Worm (Caenorhabditis elegans): ENCODE data around the gene spig-4.

Gene spig-4

DNA sequence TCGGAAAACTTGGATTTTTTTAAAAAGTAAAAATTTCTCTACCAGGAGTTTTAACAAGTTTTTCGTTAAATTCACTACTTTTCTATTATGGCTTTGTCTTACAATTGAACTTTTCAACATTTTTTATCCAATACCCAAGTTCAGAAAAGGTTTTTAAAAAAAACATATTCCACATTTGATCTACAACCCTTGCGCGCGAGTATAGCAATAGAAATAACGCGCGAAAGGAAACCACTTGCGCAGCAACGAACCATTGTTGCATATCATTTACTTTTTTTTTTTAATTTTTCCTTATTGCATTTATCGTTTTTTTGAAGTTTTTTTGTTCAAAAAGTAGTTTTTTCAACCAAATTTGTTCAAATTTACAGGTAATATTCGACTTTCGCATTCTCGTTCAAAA, 20.9 kb downstream of the spig-4 start, which contains the start of gene F40G12.11:
Gene F40G12.11, plus strand, starts transcription at position 369 of the 400 bp plus-strand sequence.
- TF ChIP-seq nhr-11 (tag; optimal IDR thresholded peaks at IDR 0.05), result no peak
- no peak for TF ChIP-seq unc-39 (tag; optimal IDR thresholded peaks at IDR 0.05)
- no peak for TF ChIP-seq nhr-77 (tag; optimal IDR thresholded peaks at IDR 0.05)
- TF ChIP-seq lin-15B (tag; optimal IDR thresholded peaks at IDR 0.05), result no peak
- no peak for TF ChIP-seq jun-1 (tag; optimal IDR thresholded peaks at IDR 0.05)
- no peak for TF ChIP-seq R02D3.7 (tag; optimal IDR thresholded peaks at IDR 0.05)
- TF ChIP-seq nfya-1 (tag; optimal IDR thresholded peaks at IDR 0.05; ENCODE audit: insufficient read depth), result no peak
- no peak for TF ChIP-seq ama-1 (optimal IDR thresholded peaks at IDR 0.05)
- no peak for TF ChIP-seq pha-4 (tag; optimal IDR thresholded peaks at IDR 0.05)
- no peak for TF ChIP-seq sea-2 (GFP tag; optimal IDR thresholded peaks at IDR 0.05)
- TF ChIP-seq daf-12 (tag; optimal IDR thresholded peaks at IDR 0.05), result no peak
- no peak for TF ChIP-seq zag-1 (tag; optimal IDR thresholded peaks at IDR 0.05)
- TF ChIP-seq fkh-10 (GFP tag; optimal IDR thresholded peaks at IDR 0.05), result no peak
- no peak for TF ChIP-seq ceh-16 (tag; optimal IDR thresholded peaks at IDR 0.05)
- TF ChIP-seq ZK546.5 (tag; optimal IDR thresholded peaks at IDR 0.05), result no peak

DNA sequence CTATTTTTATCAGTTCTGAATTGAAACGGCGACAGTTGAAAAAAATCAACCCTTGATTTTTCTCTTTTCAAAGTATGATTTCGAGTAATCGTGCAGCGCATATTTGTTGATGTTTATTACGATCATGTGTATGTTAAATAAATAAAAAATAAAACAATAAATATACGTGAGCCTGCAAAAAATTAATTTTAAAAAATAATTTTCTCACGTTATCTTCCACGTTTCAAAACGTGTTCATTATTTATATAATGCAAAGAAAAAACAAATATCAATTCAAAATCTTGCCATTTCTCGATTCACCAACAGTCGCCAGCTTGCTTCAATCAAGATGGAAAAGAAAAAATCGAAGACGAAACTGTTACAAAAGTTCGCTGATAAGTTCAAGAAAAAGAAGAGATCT, 23.4 kb downstream of the spig-4 start, which contains the start of gene F40G12.10:
Gene F40G12.10, plus strand, starts transcription at position 301 of the 400 bp plus-strand sequence.
- no peak for TF ChIP-seq fkh-10 (GFP tag; optimal IDR thresholded peaks at IDR 0.05)
- TF ChIP-seq fkh-2 (tag; optimal IDR thresholded peaks at IDR 0.05), result no peak
- no peak for TF ChIP-seq lsy-12 (tag; optimal IDR thresholded peaks at IDR 0.05)
- no peak for TF ChIP-seq jun-1 (tag; optimal IDR thresholded peaks at IDR 0.05)
- no peak for TF ChIP-seq unc-39 (tag; optimal IDR thresholded peaks at IDR 0.05)
- no peak for TF ChIP-seq unc-62 (GFP tag; optimal IDR thresholded peaks at IDR 0.05)
- TF ChIP-seq egl-27 (tag; optimal IDR thresholded peaks at IDR 0.05), result no peak
- no peak for TF ChIP-seq nhr-43 (tag; optimal IDR thresholded peaks at IDR 0.05; ENCODE audit: poor library complexity, severe bottlenecking)
- TF ChIP-seq skn-1 (tag; optimal IDR thresholded peaks at IDR 0.05), result no peak
- no peak for TF ChIP-seq fos-1 (tag; optimal IDR thresholded peaks at IDR 0.05)
- no peak for TF ChIP-seq nhr-76 (tag; optimal IDR thresholded peaks at IDR 0.05)
- no peak for TF ChIP-seq eor-1 (tag; optimal IDR thresholded peaks at IDR 0.05)
- no peak for TF ChIP-seq sea-2 (GFP tag; optimal IDR thresholded peaks at IDR 0.05)
- TF ChIP-seq pqm-1 (tag; optimal IDR thresholded peaks at IDR 0.05), result no peak
- TF ChIP-seq zag-1 (tag; optimal IDR thresholded peaks at IDR 0.05), result no peak
- TF ChIP-seq elt-2 (tag; optimal IDR thresholded peaks at IDR 0.05), result no peak
- TF ChIP-seq nfya-1 (tag; optimal IDR thresholded peaks at IDR 0.05; ENCODE audit: insufficient read depth), result no peak

DNA sequence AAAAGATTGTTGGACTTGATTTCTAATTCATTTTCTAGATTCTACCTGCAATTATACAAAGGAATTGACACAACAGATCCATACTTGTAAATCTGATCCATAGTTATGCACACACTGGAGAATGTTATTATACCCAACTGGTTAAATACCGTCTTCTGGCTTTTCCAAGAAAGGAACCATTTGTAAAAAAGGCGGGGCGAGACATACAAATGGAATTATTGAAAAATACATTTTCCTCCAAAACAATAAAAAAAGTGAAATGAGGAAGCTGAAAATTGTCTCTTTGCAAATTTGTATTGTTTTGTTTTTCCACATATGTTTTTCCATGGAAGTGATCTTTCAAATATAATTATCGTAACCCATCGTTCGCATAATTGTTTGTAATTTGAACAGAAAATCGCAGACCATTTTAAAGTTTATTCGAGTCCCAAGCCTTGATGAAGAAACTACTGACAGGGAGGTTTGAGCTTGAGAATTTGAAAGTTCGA, 24.4 kb downstream of the spig-4 start, which contains the start of the genes srt-74 and F40G12.9:
Gene srt-74, minus strand, starts transcription at position 101 of the 488 bp plus-strand sequence.
Gene F40G12.9, plus strand, starts transcription at position 438 of the 488 bp plus-strand sequence.
- TF ChIP-seq nhr-43 (tag; optimal IDR thresholded peaks at IDR 0.05; ENCODE audit: poor library complexity, severe bottlenecking) (no peak), ztf-4 (tag; optimal IDR thresholded peaks at IDR 0.05) (no peak), nfya-1 (tag; optimal IDR thresholded peaks at IDR 0.05; ENCODE audit: insufficient read depth) (no peak), lsy-12 (tag; optimal IDR thresholded peaks at IDR 0.05) (no peak), tbx-2 (tag; optimal IDR thresholded peaks at IDR 0.05) (no peak), ZK546.5 (tag; optimal IDR thresholded peaks at IDR 0.05) (no peak), sea-2 (GFP tag; optimal IDR thresholded peaks at IDR 0.05) (no peak), lin-15B (tag; optimal IDR thresholded peaks at IDR 0.05) (no peak), fkh-10 (GFP tag; optimal IDR thresholded peaks at IDR 0.05) (no peak), nhr-77 (tag; optimal IDR thresholded peaks at IDR 0.05) (no peak), ceh-28 (tag; optimal IDR thresholded peaks at IDR 0.05) (no peak), nhr-67 (tag; optimal IDR thresholded peaks at IDR 0.05) (no peak), egl-27 (tag; optimal IDR thresholded peaks at IDR 0.05) (no peak), eor-1 (tag; optimal IDR thresholded peaks at IDR 0.05) (no peak), unc-39 (tag; optimal IDR thresholded peaks at IDR 0.05) (no peak), fkh-2 (tag; optimal IDR thresholded peaks at IDR 0.05) (no peak), ztf-11 (tag; optimal IDR thresholded peaks at IDR 0.05) (no peak)

DNA sequence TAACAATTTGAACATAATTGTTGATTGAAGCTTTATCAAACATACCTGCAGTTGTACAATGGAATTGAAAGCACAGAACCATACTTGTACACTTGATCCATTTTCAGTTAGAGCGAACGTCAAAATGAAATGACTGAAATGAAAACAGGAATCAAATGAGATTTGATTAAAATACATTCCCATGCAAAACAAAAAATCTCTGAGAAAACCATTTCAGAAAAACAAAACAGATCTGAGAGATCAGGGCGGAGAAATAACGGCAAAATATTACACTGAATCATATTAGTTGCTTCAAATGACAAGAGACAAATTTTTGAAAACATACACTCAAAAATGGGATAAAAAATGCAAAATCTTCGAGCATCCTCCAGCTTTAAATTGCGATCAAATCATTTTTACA, 26.9 kb downstream of the spig-4 start, which contains the start of gene srt-33:
Gene srt-33, minus strand, starts transcription at position 101 of the 400 bp plus-strand sequence.
- no peak for TF ChIP-seq unc-62 (GFP tag; optimal IDR thresholded peaks at IDR 0.05)
- TF ChIP-seq hmg-11 (tag; optimal IDR thresholded peaks at IDR 0.05), result no peak
- no peak for TF ChIP-seq ama-1 (optimal IDR thresholded peaks at IDR 0.05)
- no peak for TF ChIP-seq nhr-28 (tag; optimal IDR thresholded peaks at IDR 0.05)
- TF ChIP-seq lsy-12 (tag; optimal IDR thresholded peaks at IDR 0.05), result no peak
- no peak for TF ChIP-seq ceh-82 (tag; optimal IDR thresholded peaks at IDR 0.05)
- no peak for TF ChIP-seq lin-39 (tag; optimal IDR thresholded peaks at IDR 0.05)
- TF ChIP-seq egl-27 (tag; optimal IDR thresholded peaks at IDR 0.05), result no peak
- no peak for TF ChIP-seq nhr-76 (tag; optimal IDR thresholded peaks at IDR 0.05)
- TF ChIP-seq elt-2 (tag; optimal IDR thresholded peaks at IDR 0.05), result no peak
- TF ChIP-seq egl-5 (tag; optimal IDR thresholded peaks at IDR 0.05), result no peak
- no peak for TF ChIP-seq elt-3 (tag; optimal IDR thresholded peaks at IDR 0.05)
- no peak for TF ChIP-seq ceh-16 (tag; optimal IDR thresholded peaks at IDR 0.05)
- no peak for TF ChIP-seq fkh-2 (tag; optimal IDR thresholded peaks at IDR 0.05)
- no peak for TF ChIP-seq nfya-1 (tag; optimal IDR thresholded peaks at IDR 0.05; ENCODE audit: insufficient read depth)
- TF ChIP-seq nhr-77 (tag; optimal IDR thresholded peaks at IDR 0.05), result no peak
